Fruit fly (Drosophila melanogaster): ENCODE measurements around the gene CG43294.

Gene CG43294

DNA sequence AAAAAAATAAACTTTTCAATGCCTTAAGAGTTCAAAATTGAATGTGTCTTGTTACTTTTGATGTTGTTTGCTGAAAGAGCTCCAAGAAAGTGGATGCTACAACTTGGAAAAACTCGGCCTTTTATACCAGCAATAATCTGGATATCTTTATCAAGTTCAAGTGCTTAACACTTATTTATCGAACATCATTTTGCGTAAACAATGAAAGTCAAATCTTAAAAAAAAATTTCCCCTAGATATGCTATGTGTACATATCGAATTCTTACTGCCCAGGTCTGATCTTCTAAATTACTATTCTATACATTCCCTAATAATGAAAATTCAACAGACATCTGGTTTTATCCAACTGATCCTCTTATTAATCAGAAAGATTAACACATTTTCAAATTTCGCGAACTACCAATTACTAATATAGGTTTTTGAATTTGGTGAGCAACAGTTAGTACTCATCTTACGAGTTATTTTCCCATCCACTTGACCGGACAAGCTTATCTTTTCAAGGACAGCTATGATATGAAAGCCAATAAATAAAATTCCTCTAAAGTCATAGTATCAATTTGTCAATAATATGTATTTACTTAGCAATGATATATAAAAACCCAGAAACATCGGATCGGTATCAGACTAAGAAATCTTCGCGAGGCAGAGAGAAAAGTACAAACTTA is at the start of gene CG43294, which contains the start of gene CG11570:
TSS of gene CG43294 (plus strand) at position 615 of the 665 bp plus-strand sequence.
TSS of gene CG11570 (minus strand) at position 101 of the 665 bp plus-strand sequence.
- TF ChIP-seq h (optimal IDR thresholded peaks at IDR 0.05) (no peak), Sin3A (optimal IDR thresholded peaks at IDR 0.05) (no peak)

DNA sequence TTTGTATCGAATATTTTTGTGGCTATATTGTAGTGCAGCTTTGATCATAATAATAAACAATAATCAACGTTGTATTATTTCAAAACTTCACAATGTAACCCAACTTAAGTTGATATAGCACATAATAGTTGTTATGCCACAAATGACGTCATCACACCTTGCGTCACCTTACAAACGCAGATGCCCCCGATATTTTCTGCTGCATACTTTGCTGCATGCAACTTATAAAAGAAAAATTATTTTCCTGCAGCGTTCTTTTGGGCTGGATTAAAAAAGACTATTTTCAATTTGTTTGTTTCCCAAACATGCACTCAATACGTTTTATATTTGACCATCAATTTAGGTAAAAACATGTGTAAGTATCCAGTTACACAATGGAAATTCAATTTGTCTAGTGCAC is 39.9 kb upstream of the CG43294 start:
- TF ChIP-seq psq (optimal IDR thresholded peaks at IDR 0.05) (no peak), Sin3A (optimal IDR thresholded peaks at IDR 0.05) (no peak), insv (optimal IDR thresholded peaks at IDR 0.05) (no peak), Myc (optimal IDR thresholded peaks at IDR 0.05) (no peak), h (optimal IDR thresholded peaks at IDR 0.05) (no peak), ttk (optimal IDR thresholded peaks at IDR 0.05) (no peak)

DNA sequence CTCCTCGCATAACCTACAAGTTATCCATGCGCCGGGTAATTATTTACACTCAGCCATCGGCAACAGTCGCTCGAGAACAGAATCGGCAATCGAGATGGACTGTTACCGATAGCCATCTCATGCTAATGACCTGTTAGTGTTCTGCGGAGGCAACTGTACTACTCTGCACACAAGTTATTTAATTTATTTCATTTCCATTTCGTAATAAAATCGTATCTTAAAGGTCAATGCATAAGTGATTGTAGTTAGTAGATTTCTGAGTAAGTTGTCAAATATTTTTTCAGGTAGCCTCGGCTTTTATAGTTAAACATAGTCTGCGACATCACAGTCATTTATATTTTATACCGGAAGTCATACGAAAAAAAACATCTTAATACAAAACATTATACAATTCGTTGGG is 36.9 kb upstream of the CG43294 start, which contains the start of gene CG11588:
TSS of gene CG11588 (plus strand) at position 301 of the 400 bp plus-strand sequence.
- TF ChIP-seq insv (optimal IDR thresholded peaks at IDR 0.05): no peak
- no peak for TF ChIP-seq h (optimal IDR thresholded peaks at IDR 0.05)
- TF ChIP-seq Sin3A (optimal IDR thresholded peaks at IDR 0.05): no peak
- TF ChIP-seq Myc (optimal IDR thresholded peaks at IDR 0.05): no peak
- TF ChIP-seq ttk (optimal IDR thresholded peaks at IDR 0.05): no peak
- no peak for TF ChIP-seq psq (optimal IDR thresholded peaks at IDR 0.05)

DNA sequence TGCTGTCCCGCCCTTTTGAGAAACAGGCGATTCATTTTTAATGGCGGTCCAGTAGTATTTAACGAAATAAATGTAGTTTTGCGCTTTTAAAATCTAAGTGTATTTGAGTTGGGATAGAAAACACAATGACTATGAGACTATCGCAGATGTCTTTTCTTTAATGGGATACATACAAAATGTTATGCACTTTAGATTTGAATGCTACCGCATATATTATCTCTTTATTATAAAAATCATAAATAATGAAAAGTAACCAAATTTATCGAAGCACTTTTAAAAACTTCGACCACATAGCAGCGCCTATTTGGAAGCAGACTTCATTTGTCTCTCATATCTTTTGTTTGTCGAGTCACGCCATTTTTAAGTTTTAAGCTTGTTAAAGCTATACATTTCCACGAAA is 33.4 kb upstream of the CG43294 start, which contains the start of gene SdhAL:
TSS of gene SdhAL (minus strand) at position 101 of the 400 bp plus-strand sequence.
- TF ChIP-seq insv (optimal IDR thresholded peaks at IDR 0.05) (no peak), psq (optimal IDR thresholded peaks at IDR 0.05) (no peak), Sin3A (optimal IDR thresholded peaks at IDR 0.05) (no peak), ttk (optimal IDR thresholded peaks at IDR 0.05) (no peak), Myc (optimal IDR thresholded peaks at IDR 0.05) (no peak), h (optimal IDR thresholded peaks at IDR 0.05) (no peak)

DNA sequence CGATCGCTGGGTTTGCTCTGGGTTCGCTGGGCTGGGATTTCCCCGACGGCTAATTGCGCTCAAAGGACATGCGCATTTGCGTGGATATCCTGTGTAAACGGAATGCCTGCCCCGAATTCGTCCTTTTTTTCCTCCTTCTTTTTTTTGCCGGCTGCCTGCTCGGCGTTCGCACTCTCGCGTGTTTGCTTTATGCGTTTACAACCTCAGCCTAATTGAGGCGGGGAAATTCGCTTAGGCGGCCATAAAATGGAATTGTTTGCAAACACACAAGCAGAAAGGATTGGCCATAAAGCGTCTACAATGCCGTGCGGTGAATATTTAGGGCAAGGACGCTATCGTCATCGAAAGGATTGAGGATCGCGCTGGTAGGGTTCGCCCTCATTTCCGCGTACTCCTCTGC is 32.7 kb upstream of the CG43294 start:
- TF ChIP-seq insv (optimal IDR thresholded peaks at IDR 0.05) (no peak), Myc (optimal IDR thresholded peaks at IDR 0.05) (no peak), ttk (optimal IDR thresholded peaks at IDR 0.05) (no peak), Sin3A (optimal IDR thresholded peaks at IDR 0.05) (no peak), h (optimal IDR thresholded peaks at IDR 0.05) (no peak), psq (optimal IDR thresholded peaks at IDR 0.05) (no peak)

DNA sequence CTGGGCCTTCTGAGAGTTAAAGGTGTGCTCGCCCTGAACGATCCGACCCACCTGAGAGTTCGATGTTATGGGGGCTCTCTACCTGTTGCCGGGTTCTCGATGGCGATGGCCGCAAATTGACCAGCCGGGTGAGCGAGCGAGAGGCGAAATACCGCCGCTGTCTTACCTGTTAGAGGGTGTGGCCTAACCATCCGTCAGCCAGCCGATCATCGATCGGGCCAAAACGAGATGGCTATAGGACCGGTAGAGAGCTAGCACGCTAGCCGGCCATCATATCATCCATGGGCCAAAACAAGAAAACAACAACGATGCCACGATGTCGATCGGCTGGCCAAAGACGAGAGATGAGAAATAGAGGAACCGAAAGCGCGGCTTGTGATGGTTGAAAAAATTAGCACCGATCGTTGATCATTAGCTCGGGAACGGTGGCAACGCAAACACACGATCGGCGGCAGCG is 30.8 kb upstream of the CG43294 start, which contains the start of gene byn:
TSS of gene byn (plus strand) at position 407 of the 457 bp plus-strand sequence.
- TF ChIP-seq Myc (optimal IDR thresholded peaks at IDR 0.05) (no peak), h (optimal IDR thresholded peaks at IDR 0.05) (no peak), Sin3A (optimal IDR thresholded peaks at IDR 0.05) (no peak), psq (optimal IDR thresholded peaks at IDR 0.05) (no peak), ttk (optimal IDR thresholded peaks at IDR 0.05) (no peak), insv (optimal IDR thresholded peaks at IDR 0.05) (no peak)

DNA sequence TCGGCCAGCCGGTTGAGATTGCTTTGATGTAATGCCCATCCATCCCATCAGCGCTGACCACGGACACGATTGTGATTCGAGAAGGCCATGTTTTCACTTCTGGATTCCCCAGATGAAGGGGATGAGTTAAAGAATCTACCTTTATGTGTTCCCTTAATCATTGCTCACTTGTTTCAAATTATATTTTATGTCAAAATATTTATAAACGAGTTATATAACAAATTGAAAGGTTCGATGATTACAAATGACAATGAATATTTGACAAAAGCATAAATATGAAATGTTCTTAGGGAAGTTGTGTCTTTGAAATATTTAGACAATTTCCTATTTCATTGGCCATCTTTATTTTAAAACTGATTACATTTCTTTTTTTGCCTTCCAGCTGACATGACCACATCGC is 26.5 kb upstream of the CG43294 start:
- no peak for TF ChIP-seq Myc (optimal IDR thresholded peaks at IDR 0.05)
- no peak for TF ChIP-seq insv (optimal IDR thresholded peaks at IDR 0.05)
- TF ChIP-seq Sin3A (optimal IDR thresholded peaks at IDR 0.05): no peak
- no peak for TF ChIP-seq ttk (optimal IDR thresholded peaks at IDR 0.05)
- no peak for TF ChIP-seq psq (optimal IDR thresholded peaks at IDR 0.05)
- no peak for TF ChIP-seq h (optimal IDR thresholded peaks at IDR 0.05)

DNA sequence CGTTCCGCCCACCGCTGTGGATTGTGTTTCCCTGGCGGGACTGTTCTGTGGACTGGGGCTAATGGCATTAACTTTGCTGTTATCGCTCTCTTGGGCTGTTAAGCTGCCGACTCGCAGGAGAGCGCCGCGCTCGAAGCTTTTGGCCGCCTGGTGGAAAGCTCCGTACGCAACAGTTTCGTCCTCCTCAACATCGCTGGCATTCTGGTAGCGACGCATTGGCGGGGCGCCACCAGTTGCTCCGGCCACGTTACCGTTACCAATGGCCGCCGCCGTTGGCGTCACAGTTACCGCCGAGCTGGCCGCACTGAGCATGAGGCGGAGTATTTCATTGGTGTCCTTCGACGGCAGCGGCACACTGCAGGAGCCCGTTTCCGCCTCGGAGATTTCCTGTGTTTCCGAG is 20.8 kb upstream of the CG43294 start:
- TF ChIP-seq h (optimal IDR thresholded peaks at IDR 0.05): no peak
- no peak for TF ChIP-seq insv (optimal IDR thresholded peaks at IDR 0.05)
- TF ChIP-seq ttk (optimal IDR thresholded peaks at IDR 0.05): no peak
- no peak for TF ChIP-seq Sin3A (optimal IDR thresholded peaks at IDR 0.05)
- TF ChIP-seq Myc (optimal IDR thresholded peaks at IDR 0.05): no peak
- no peak for TF ChIP-seq psq (optimal IDR thresholded peaks at IDR 0.05)

DNA sequence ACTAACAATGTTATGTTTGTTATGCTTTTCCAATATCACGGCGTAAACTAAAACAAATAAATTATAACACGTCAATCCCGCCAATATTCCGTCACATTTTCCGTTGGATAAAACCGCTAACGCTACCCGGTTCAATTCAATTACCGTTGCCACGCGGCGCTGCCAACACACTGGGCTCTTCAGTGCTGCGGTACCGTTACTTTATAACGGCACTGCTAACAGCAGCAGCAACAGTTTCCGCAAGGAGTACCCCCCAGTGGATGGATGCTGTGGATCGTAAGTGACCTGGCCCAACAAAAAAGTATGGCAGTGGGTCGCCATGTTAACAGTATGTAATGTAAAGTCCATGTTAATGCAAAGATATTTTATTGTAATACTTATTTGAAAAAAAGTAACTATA is 19.4 kb upstream of the CG43294 start, which contains the start of gene CG44837:
TSS of gene CG44837 (minus strand) at position 157 of the 400 bp plus-strand sequence.
- TF ChIP-seq ttk (optimal IDR thresholded peaks at IDR 0.05): no peak
- TF ChIP-seq h (optimal IDR thresholded peaks at IDR 0.05): no peak
- TF ChIP-seq Myc (optimal IDR thresholded peaks at IDR 0.05): no peak
- no peak for TF ChIP-seq psq (optimal IDR thresholded peaks at IDR 0.05)
- no peak for TF ChIP-seq insv (optimal IDR thresholded peaks at IDR 0.05)
- no peak for TF ChIP-seq Sin3A (optimal IDR thresholded peaks at IDR 0.05)

DNA sequence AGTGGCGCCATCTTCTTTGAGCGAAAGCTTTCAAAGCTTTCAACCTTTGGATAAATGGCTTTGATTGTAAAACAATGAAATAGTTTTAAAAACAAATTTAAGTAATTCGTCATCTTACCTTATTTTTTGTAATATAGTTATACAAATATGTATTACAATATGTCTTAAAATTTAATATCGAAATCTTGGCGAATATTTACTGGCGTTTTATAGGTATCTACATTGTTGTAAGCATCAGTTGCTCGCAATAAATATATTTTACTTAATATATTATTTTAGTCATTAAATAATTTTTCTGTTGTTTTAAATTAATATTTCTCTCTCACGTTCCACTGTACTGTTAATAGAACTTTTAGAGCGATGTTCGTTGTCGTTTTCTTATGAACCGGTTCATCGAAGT is 16.5 kb upstream of the CG43294 start, which contains the start of gene Rpt4R:
TSS of gene Rpt4R (plus strand) at position 301 of the 400 bp plus-strand sequence.
- no peak for TF ChIP-seq Myc (optimal IDR thresholded peaks at IDR 0.05)
- TF ChIP-seq insv (optimal IDR thresholded peaks at IDR 0.05): no peak
- TF ChIP-seq Sin3A (optimal IDR thresholded peaks at IDR 0.05): no peak
- no peak for TF ChIP-seq psq (optimal IDR thresholded peaks at IDR 0.05)
- TF ChIP-seq h (optimal IDR thresholded peaks at IDR 0.05): no peak
- TF ChIP-seq ttk (optimal IDR thresholded peaks at IDR 0.05): no peak

DNA sequence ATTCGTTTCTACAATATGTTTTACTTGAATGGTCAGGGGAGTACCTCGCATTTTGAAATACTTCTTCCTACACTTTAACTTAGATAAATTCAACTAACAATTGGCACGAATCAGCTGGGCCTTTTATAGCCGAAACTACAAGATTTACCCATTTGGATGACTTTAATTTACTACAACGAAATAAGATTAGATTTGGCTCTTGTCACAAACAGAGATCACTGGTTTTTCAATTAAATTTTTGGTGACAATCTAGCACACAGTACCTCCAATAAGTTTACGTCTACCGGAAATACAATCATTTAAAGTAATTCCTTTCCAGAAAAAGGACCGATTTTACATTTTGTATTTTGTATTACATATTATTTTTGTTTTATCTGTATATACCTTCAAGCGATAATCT is 13.3 kb upstream of the CG43294 start, which contains the start of gene CG5883:
TSS of gene CG5883 (minus strand) at position 101 of the 400 bp plus-strand sequence.
- TF ChIP-seq insv (optimal IDR thresholded peaks at IDR 0.05): no peak
- no peak for TF ChIP-seq Sin3A (optimal IDR thresholded peaks at IDR 0.05)
- no peak for TF ChIP-seq ttk (optimal IDR thresholded peaks at IDR 0.05)
- TF ChIP-seq psq (optimal IDR thresholded peaks at IDR 0.05): no peak
- TF ChIP-seq h (optimal IDR thresholded peaks at IDR 0.05): no peak
- no peak for TF ChIP-seq Myc (optimal IDR thresholded peaks at IDR 0.05)

DNA sequence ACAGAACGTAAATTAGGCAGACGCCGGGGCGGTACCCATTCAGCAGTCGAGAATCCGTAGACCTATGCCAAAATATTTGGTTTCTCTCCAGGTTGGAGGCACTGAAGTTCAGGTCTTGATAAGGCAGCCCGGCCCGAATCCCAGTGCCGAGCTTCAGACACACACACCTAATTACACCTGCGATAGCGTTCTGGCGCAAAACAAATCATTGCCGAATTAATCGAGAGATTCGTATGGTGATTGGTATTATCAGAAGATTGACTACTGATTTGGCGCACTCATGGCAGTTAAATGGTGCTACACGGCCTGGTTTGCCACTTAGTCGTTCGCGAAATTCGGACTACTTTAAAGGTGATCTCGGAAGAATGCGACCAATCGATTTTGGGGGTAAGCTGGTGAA is 10.7 kb upstream of the CG43294 start, which contains the start of gene CG7252:
TSS of gene CG7252 (plus strand) at position 319 of the 400 bp plus-strand sequence.
- no peak for TF ChIP-seq insv (optimal IDR thresholded peaks at IDR 0.05)
- no peak for TF ChIP-seq Sin3A (optimal IDR thresholded peaks at IDR 0.05)
- TF ChIP-seq psq (optimal IDR thresholded peaks at IDR 0.05): no peak
- no peak for TF ChIP-seq h (optimal IDR thresholded peaks at IDR 0.05)
- TF ChIP-seq ttk (optimal IDR thresholded peaks at IDR 0.05): no peak
- no peak for TF ChIP-seq Myc (optimal IDR thresholded peaks at IDR 0.05)
